8 worm cellular contexts compared by ENCODE assay signal in genomic region chrX:14478743-14479428, ce11.
TF ChIP-seq lines count a peak whose summit lies in the region.

M163.11 (plus strand) TSS chrX:14479378.

TF ChIP-seq in whole organism, L1 larva, 84 proteins besides CTCF, POLR2A, EP300 and RAD21 (continues in another document):
- TF ChIP-seq snu-23 (GFP tag; optimal IDR thresholded peaks at IDR 0.05; lab: Kevin White, UChicago): peak; percentile 50
- no peak for TF ChIP-seq alr-1 (tag; optimal IDR thresholded peaks at IDR 0.05; lab: Kevin White, UChicago; ENCODE audit: borderline replicate concordance)
- TF ChIP-seq ceh-63 (GFP tag; optimal IDR thresholded peaks at IDR 0.05; lab: Kevin White, UChicago): no peak
- no peak for TF ChIP-seq dsc-1 (tag; optimal IDR thresholded peaks at IDR 0.05; lab: Kevin White, UChicago)
- TF ChIP-seq elt-2 (tag; optimal IDR thresholded peaks at IDR 0.05; lab: Kevin White, UChicago): peak; percentile 24
- peak in 1 of 2 experiments; percentile 5 for TF ChIP-seq mdl-1 (tag; optimal IDR thresholded peaks at IDR 0.05; lab: Kevin White, UChicago)
- peak; percentile 16 for TF ChIP-seq nhr-47 (tag; optimal IDR thresholded peaks at IDR 0.05; lab: Kevin White, UChicago)
- peak; percentile 49 for TF ChIP-seq snpc-4 (tag; optimal IDR thresholded peaks at IDR 0.05; lab: Kevin White, UChicago)
- no peak for TF ChIP-seq vab-15 (tag; optimal IDR thresholded peaks at IDR 0.05; lab: Kevin White, UChicago)
- TF ChIP-seq nhr-90 (tag; optimal IDR thresholded peaks at IDR 0.05; lab: Kevin White, UChicago; ENCODE audit: poor library complexity): peak; percentile 54
- peak; percentile 6 for TF ChIP-seq lin-14 (GFP tag; optimal IDR thresholded peaks at IDR 0.05; lab: Kevin White, UChicago)

TF ChIP-seq in whole organism, L2 larva, 48 proteins besides CTCF, POLR2A, EP300 and RAD21 (continues in another document):
- TF ChIP-seq ceh-16 (tag; optimal IDR thresholded peaks at IDR 0.05; lab: Kevin White, UChicago) (no peak), elt-3 (tag; optimal IDR thresholded peaks at IDR 0.05; lab: Kevin White, UChicago) (no peak), ZK546.5 (tag; optimal IDR thresholded peaks at IDR 0.05; lab: Kevin White, UChicago) (no peak), F13H6.1 (tag; optimal IDR thresholded peaks at IDR 0.05; lab: Kevin White, UChicago) (peak; percentile 1), snpc-4 (tag; optimal IDR thresholded peaks at IDR 0.05; lab: Kevin White, UChicago) (no peak), zag-1 (tag; optimal IDR thresholded peaks at IDR 0.05; lab: Kevin White, UChicago) (no peak), alr-1 (tag; optimal IDR thresholded peaks at IDR 0.05; lab: Kevin White, UChicago) (no peak), ama-1 (optimal IDR thresholded peaks at IDR 0.05; lab: Kevin White, UChicago) (no peak), ztf-1 (GFP tag; conservative IDR thresholded peaks at IDR 0.05; lab: Robert Waterston, UW) (no peak), ztf-4 (tag; optimal IDR thresholded peaks at IDR 0.05; lab: Kevin White, UChicago) (no peak), fos-1 (tag; optimal IDR thresholded peaks at IDR 0.05; lab: Kevin White, UChicago) (peak; percentile 12), nhr-129 (tag; optimal IDR thresholded peaks at IDR 0.05; lab: Kevin White, UChicago) (peak; percentile 1)

TF ChIP-seq in whole organism, L3 larva, 47 proteins besides CTCF, POLR2A, EP300 and RAD21:
- no peak for TF ChIP-seq ceh-82 (tag; optimal IDR thresholded peaks at IDR 0.05; lab: Kevin White, UChicago)
- TF ChIP-seq unc-62 (GFP tag; optimal IDR thresholded peaks at IDR 0.05; lab: Kevin White, UChicago): no peak
- peak; percentile 36 for TF ChIP-seq elt-2 (tag; optimal IDR thresholded peaks at IDR 0.05; lab: Kevin White, UChicago)
- TF ChIP-seq lsy-12 (tag; optimal IDR thresholded peaks at IDR 0.05; lab: Kevin White, UChicago): peak; percentile 3
- no peak for TF ChIP-seq lin-39 (tag; optimal IDR thresholded peaks at IDR 0.05; lab: Kevin White, UChicago)
- TF ChIP-seq elt-1 (tag; optimal IDR thresholded peaks at IDR 0.05; lab: Kevin White, UChicago): no peak
- no peak for TF ChIP-seq nhr-77 (tag; optimal IDR thresholded peaks at IDR 0.05; lab: Kevin White, UChicago)
- peak; percentile 71 for TF ChIP-seq nhr-43 (tag; optimal IDR thresholded peaks at IDR 0.05; lab: Kevin White, UChicago; ENCODE audit: poor library complexity, severe bottlenecking)
- peak; percentile 8 for TF ChIP-seq nhr-25 (tag; optimal IDR thresholded peaks at IDR 0.05; lab: Kevin White, UChicago)
- TF ChIP-seq ceh-16 (tag; optimal IDR thresholded peaks at IDR 0.05; lab: Kevin White, UChicago): no peak
- TF ChIP-seq R02D3.7 (tag; optimal IDR thresholded peaks at IDR 0.05; lab: Kevin White, UChicago): no peak
- TF ChIP-seq egl-5 (tag; optimal IDR thresholded peaks at IDR 0.05; lab: Kevin White, UChicago): no peak
TF ChIP-seq in whole organism, L3 larva: peak in this region for 4.

TF ChIP-seq in whole organism, L4 larva, 104 proteins besides CTCF, POLR2A, EP300 and RAD21 (continues in another document):
- TF ChIP-seq daf-8 (GFP tag; IDR thresholded peaks at IDR 0.05; lab: Robert Waterston, UW): no peak
- TF ChIP-seq ama-1 (optimal IDR thresholded peaks at IDR 0.05; lab: Kevin White, UChicago): no peak
- no peak for TF ChIP-seq attf-4 (tag; optimal IDR thresholded peaks at IDR 0.05; lab: Kevin White, UChicago)
- no peak for TF ChIP-seq ceh-62 (tag; optimal IDR thresholded peaks at IDR 0.05; lab: Kevin White, UChicago)
- peak; percentile 27 for TF ChIP-seq lin-13 (GFP tag; optimal IDR thresholded peaks at IDR 0.05; lab: Kevin White, UChicago)
- peak; percentile 61 for TF ChIP-seq zip-2 (tag; optimal IDR thresholded peaks at IDR 0.05; lab: Kevin White, UChicago)
- no peak for TF ChIP-seq dmd-9 (GFP tag; IDR thresholded peaks at IDR 0.05; lab: Robert Waterston, UW)
- TF ChIP-seq unc-39 (tag; optimal IDR thresholded peaks at IDR 0.05; lab: Kevin White, UChicago): no peak
- TF ChIP-seq unc-130 (GFP tag; optimal IDR thresholded peaks at IDR 0.05; lab: Kevin White, UChicago): no peak
- no peak for TF ChIP-seq set-16 (GFP tag; IDR thresholded peaks at IDR 0.05; lab: Robert Waterston, UW)
- TF ChIP-seq T26A8.4 (GFP tag; IDR thresholded peaks at IDR 0.05; lab: Robert Waterston, UW): peak; percentile 22; the same call in 1 of the 2 replicates

TF ChIP-seq in whole organism, late embryonic, 69 proteins besides CTCF, POLR2A, EP300 and RAD21:
- TF ChIP-seq tbx-2 (tag; optimal IDR thresholded peaks at IDR 0.05; lab: Kevin White, UChicago) (no peak), pha-4 (tag; optimal IDR thresholded peaks at IDR 0.05; lab: Kevin White, UChicago) (no peak), unc-55 (GFP tag; optimal IDR thresholded peaks at IDR 0.05; lab: Kevin White, UChicago) (no peak), dve-1 (tag; optimal IDR thresholded peaks at IDR 0.05; lab: Kevin White, UChicago) (peak; percentile 45), unc-86 (tag; optimal IDR thresholded peaks at IDR 0.05; lab: Kevin White, UChicago) (no peak), syd-9 (tag; optimal IDR thresholded peaks at IDR 0.05; lab: Kevin White, UChicago) (no peak)

TF ChIP-seq in whole organism, midembryonic, 9 proteins besides CTCF, POLR2A, EP300 and RAD21:
- no peak for TF ChIP-seq flt-1 (GFP tag; IDR thresholded peaks at IDR 0.05; lab: Robert Waterston, UW)
- TF ChIP-seq ztf-23 (GFP tag; IDR thresholded peaks at IDR 0.05; lab: Robert Waterston, UW): 0 out of 2 replicates have a peak, but pooled peaks have one; percentile 46

TF ChIP-seq in whole organism, mixed stage, embryonic, 35 proteins besides CTCF, POLR2A, EP300 and RAD21:
- TF ChIP-seq unc-120 (tag; optimal IDR thresholded peaks at IDR 0.05; lab: Kevin White, UChicago; ENCODE audit: poor library complexity, severe bottlenecking) (peak; percentile 55), M03D4.4 (tag; optimal IDR thresholded peaks at IDR 0.05; lab: Kevin White, UChicago) (no peak)

TF ChIP-seq in whole organism, young adult, 124 proteins besides CTCF, POLR2A, EP300 and RAD21 (continues in another document):
- TF ChIP-seq somi-1 (GFP tag; optimal IDR thresholded peaks at IDR 0.05; lab: Kevin White, UChicago): no peak
- TF ChIP-seq cebp-2 (GFP tag; IDR thresholded peaks at IDR 0.05; lab: Robert Waterston, UW): 0 out of 2 replicates have a peak, but pooled peaks have one; percentile 77
- TF ChIP-seq sea-2 (GFP tag; IDR thresholded peaks at IDR 0.05; lab: Robert Waterston, UW): no peak
- TF ChIP-seq mxl-1 (tag; optimal IDR thresholded peaks at IDR 0.05; lab: Kevin White, UChicago): peak; percentile 57
- TF ChIP-seq B0336.3 (GFP tag; IDR thresholded peaks at IDR 0.05; lab: Robert Waterston, UW): no peak
- no peak for TF ChIP-seq Y67H2A.10 (GFP tag; conservative IDR thresholded peaks at IDR 0.05; lab: Robert Waterston, UW)
- TF ChIP-seq pbrm-1 (GFP tag; IDR thresholded peaks at IDR 0.05; lab: Robert Waterston, UW): peak; percentile 76
- TF ChIP-seq nhr-90 (tag; optimal IDR thresholded peaks at IDR 0.05; lab: Kevin White, UChicago): peak; percentile 86
- TF ChIP-seq ama-1 (optimal IDR thresholded peaks at IDR 0.05; lab: Kevin White, UChicago): no peak
- TF ChIP-seq ama-1 (GFP tag; optimal IDR thresholded peaks at IDR 0.05; lab: Kevin White, UChicago): peak; percentile 42 to 92
- no peak for TF ChIP-seq nfya-2 (GFP tag; IDR thresholded peaks at IDR 0.05; lab: Robert Waterston, UW)
- TF ChIP-seq rpc-1 (optimal IDR thresholded peaks at IDR 0.05; lab: Kevin White, UChicago): peak; percentile 85
- peak; percentile 92 for TF ChIP-seq rpc-1 (tag; optimal IDR thresholded peaks at IDR 0.05; lab: Kevin White, UChicago)
- TF ChIP-seq lin-40 (tag; optimal IDR thresholded peaks at IDR 0.05; lab: Kevin White, UChicago): peak; percentile 11
- no peak for TF ChIP-seq ztf-3 (GFP tag; optimal IDR thresholded peaks at IDR 0.05; lab: Kevin White, UChicago)
- TF ChIP-seq aptf-3 (GFP tag; IDR thresholded peaks at IDR 0.05; lab: Robert Waterston, UW): 0 out of 2 replicates have a peak, but pooled peaks have one; percentile 55
- peak; percentile 40 for TF ChIP-seq F49E8.2 (tag; optimal IDR thresholded peaks at IDR 0.05; lab: Kevin White, UChicago; ENCODE audit: insufficient read depth)
- TF ChIP-seq rcor-1 (GFP tag; IDR thresholded peaks at IDR 0.05; lab: Robert Waterston, UW): peak; percentile 66
- TF ChIP-seq C17E4.6 (GFP tag; IDR thresholded peaks at IDR 0.05; lab: Robert Waterston, UW): no peak
- no peak for TF ChIP-seq ceh-91 (GFP tag; IDR thresholded peaks at IDR 0.05; lab: Robert Waterston, UW)
- no peak for TF ChIP-seq gei-17 (GFP tag; optimal IDR thresholded peaks at IDR 0.05; lab: Kevin White, UChicago)
- TF ChIP-seq Y53G8AR.9 (GFP tag; conservative IDR thresholded peaks at IDR 0.05; lab: Robert Waterston, UW): no peak
- peak; percentile 44 for TF ChIP-seq nhr-27 (tag; optimal IDR thresholded peaks at IDR 0.05; lab: Kevin White, UChicago)
- TF ChIP-seq chd-7 (tag; optimal IDR thresholded peaks at IDR 0.05; lab: Kevin White, UChicago): peak; percentile 61
- TF ChIP-seq hmg-1.2 (GFP tag; IDR thresholded peaks at IDR 0.05; lab: Robert Waterston, UW): peak; percentile 69
- TF ChIP-seq egl-44 (GFP tag; IDR thresholded peaks at IDR 0.05; lab: Robert Waterston, UW): 0 out of 2 replicates have a peak, but pooled peaks have one; percentile 46
- no peak for TF ChIP-seq fkh-3 (tag; optimal IDR thresholded peaks at IDR 0.05; lab: Kevin White, UChicago)
- peak; percentile 21 for TF ChIP-seq athp-1 (tag; optimal IDR thresholded peaks at IDR 0.05; lab: Kevin White, UChicago)
- no peak for TF ChIP-seq F22D6.2 (tag; optimal IDR thresholded peaks at IDR 0.05; lab: Kevin White, UChicago)
- TF ChIP-seq zfh-2 (GFP tag; conservative IDR thresholded peaks at IDR 0.05; lab: Robert Waterston, UW): no peak
- no peak for TF ChIP-seq dpff-1 (tag; optimal IDR thresholded peaks at IDR 0.05; lab: Kevin White, UChicago)
- peak; percentile 46 for TF ChIP-seq lin-54 (GFP tag; optimal IDR thresholded peaks at IDR 0.05; lab: Kevin White, UChicago)
- TF ChIP-seq C06A6.2 (GFP tag; conservative IDR thresholded peaks at IDR 0.05; lab: Robert Waterston, UW): no peak
- TF ChIP-seq repo-1 (tag; optimal IDR thresholded peaks at IDR 0.05; lab: Kevin White, UChicago): peak; percentile 38
- TF ChIP-seq snpc-3.4 (tag; optimal IDR thresholded peaks at IDR 0.05; lab: Kevin White, UChicago): peak; percentile 86
- TF ChIP-seq B0261.1 (tag; optimal IDR thresholded peaks at IDR 0.05; lab: Kevin White, UChicago): peak; percentile 82
- TF ChIP-seq Y56A3A.18 (GFP tag; IDR thresholded peaks at IDR 0.05; lab: Robert Waterston, UW): peak; percentile 65
- peak; percentile 30 to 37 for TF ChIP-seq let-607 (tag; optimal IDR thresholded peaks at IDR 0.05; lab: Kevin White, UChicago)
- peak; percentile 57 for TF ChIP-seq snpc-4 (GFP tag; optimal IDR thresholded peaks at IDR 0.05; lab: Kevin White, UChicago)
- peak; percentile 8 to 78 (median 44) for TF ChIP-seq snpc-4 (tag; optimal IDR thresholded peaks at IDR 0.05; lab: Kevin White, UChicago)
- no peak for TF ChIP-seq dpl-1 (GFP tag; optimal IDR thresholded peaks at IDR 0.05; lab: Kevin White, UChicago)
